Fruit fly (Drosophila melanogaster): Measurements from ENCODE around the gene PlexB.

Gene PlexB

DNA sequence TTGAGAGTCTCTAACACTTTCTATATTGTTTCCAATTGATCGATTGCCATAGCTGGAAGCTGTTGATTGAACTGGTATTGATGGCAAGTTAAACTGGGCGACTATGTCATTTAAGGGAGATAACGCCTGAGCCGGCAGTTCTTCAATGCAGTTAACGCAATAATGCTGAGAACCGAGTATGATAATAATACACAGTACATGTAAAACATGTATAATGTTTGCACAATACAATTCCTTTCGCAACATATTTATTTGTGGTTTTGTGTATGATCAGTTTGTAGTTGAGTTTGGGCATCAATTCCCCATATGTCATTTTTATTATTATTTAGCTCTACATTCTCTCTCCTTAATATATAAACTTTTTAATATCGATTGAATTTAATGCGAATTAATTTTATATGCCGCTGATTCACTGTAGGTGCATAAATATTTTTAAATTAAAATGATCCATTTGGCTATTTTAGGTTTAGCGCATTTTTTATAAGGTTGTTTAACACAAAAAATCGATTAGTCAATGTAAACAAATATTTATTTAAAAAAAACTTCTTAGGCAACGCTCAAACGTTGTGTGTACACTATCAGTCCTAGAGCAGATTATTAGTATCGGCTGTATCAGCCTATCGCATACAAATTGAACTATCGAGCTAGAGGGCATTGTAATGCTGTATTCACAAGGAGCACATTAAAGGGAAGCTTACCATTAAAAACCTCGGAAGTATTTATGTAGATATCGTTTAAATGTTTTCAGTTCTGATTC is at the start of gene PlexB (continued):
- TF ChIP-seq ab (GFP tag; optimal IDR thresholded peaks at IDR 0.05), result no peak
- peak; percentile 75 for TF ChIP-seq CG34224 (GFP tag; IDR thresholded peaks at IDR 0.05; ENCODE audit: partially characterized antibody)
- TF ChIP-seq CTCF (GFP tag; optimal IDR thresholded peaks at IDR 0.05), result no peak
- no peak for TF ChIP-seq CG12071 (GFP tag; optimal IDR thresholded peaks at IDR 0.05)
- no peak for TF ChIP-seq ara (GFP tag; IDR thresholded peaks at IDR 0.05)
- peak; percentile 38 for TF ChIP-seq CoRest (tag; optimal IDR thresholded peaks at IDR 0.05)
- TF ChIP-seq CG4282 (GFP tag; optimal IDR thresholded peaks at IDR 0.05), result no peak
- TF ChIP-seq CG34376 (GFP tag; optimal IDR thresholded peaks at IDR 0.05), result no peak
- TF ChIP-seq dan (GFP tag; IDR thresholded peaks at IDR 0.05), result no peak
- no peak for TF ChIP-seq gcm (GFP tag; optimal IDR thresholded peaks at IDR 0.05)
- TF ChIP-seq CG2712 (tag; optimal IDR thresholded peaks at IDR 0.05), result peak; percentile 26
- TF ChIP-seq az2 (GFP tag; optimal IDR thresholded peaks at IDR 0.05), result no peak
- peak; percentile 42; the same call in 1 of the 2 replicates for TF ChIP-seq CG2129 (GFP tag; IDR thresholded peaks at IDR 0.05; ENCODE audit: partially characterized antibody)
- no peak for TF ChIP-seq gt (GFP tag; IDR thresholded peaks at IDR 0.05)
- no peak for TF ChIP-seq lmd (GFP tag; IDR thresholded peaks at IDR 0.05)
- TF ChIP-seq CG11723 (GFP tag; optimal IDR thresholded peaks at IDR 0.05), result peak; percentile 97
- TF ChIP-seq zfh2 (GFP tag; optimal IDR thresholded peaks at IDR 0.05), result peak; percentile 49
- no peak for TF ChIP-seq slp2 (GFP tag; optimal IDR thresholded peaks at IDR 0.05)
- peak; percentile 100 for TF ChIP-seq ssp (GFP tag; IDR thresholded peaks at IDR 0.05)
- TF ChIP-seq scrt (GFP tag; optimal IDR thresholded peaks at IDR 0.05), result no peak
- TF ChIP-seq CG8765 (GFP tag; IDR thresholded peaks at IDR 0.05), result no peak
- TF ChIP-seq sqz (GFP tag; optimal IDR thresholded peaks at IDR 0.05), result peak; percentile 23
- peak; percentile 54 for TF ChIP-seq wek (GFP tag; optimal IDR thresholded peaks at IDR 0.05)
- TF ChIP-seq Dp (GFP tag; optimal IDR thresholded peaks at IDR 0.05), result no peak
- no peak for TF ChIP-seq her (GFP tag; optimal IDR thresholded peaks at IDR 0.05)
- peak; percentile 39 for TF ChIP-seq MESR4 (GFP tag; optimal IDR thresholded peaks at IDR 0.05)
- peak; percentile 93 for TF ChIP-seq bbx (GFP tag; IDR thresholded peaks at IDR 0.05; ENCODE audit: partially characterized antibody)
- TF ChIP-seq sd (tag; optimal IDR thresholded peaks at IDR 0.05), result no peak
- TF ChIP-seq Asciz (GFP tag; optimal IDR thresholded peaks at IDR 0.05), result no peak
- TF ChIP-seq CG14050 (GFP tag; IDR thresholded peaks at IDR 0.05), result no peak
- TF ChIP-seq Hr39 (optimal IDR thresholded peaks at IDR 0.05), result no peak
- TF ChIP-seq CG7357 (GFP tag; IDR thresholded peaks at IDR 0.05), result peak; percentile 99
- TF ChIP-seq repo (GFP tag; optimal IDR thresholded peaks at IDR 0.05), result no peak
- TF ChIP-seq sens-2 (GFP tag; IDR thresholded peaks at IDR 0.05), result no peak
- peak; percentile 30 for TF ChIP-seq mam (GFP tag; optimal IDR thresholded peaks at IDR 0.05)
- no peak for TF ChIP-seq CG1792 (GFP tag; optimal IDR thresholded peaks at IDR 0.05)
- no peak for TF ChIP-seq CG17385 (GFP tag; optimal IDR thresholded peaks at IDR 0.05)
- TF ChIP-seq danr (GFP tag; IDR thresholded peaks at IDR 0.05), result no peak
- no peak for TF ChIP-seq toy (GFP tag; IDR thresholded peaks at IDR 0.05)
- no peak for TF ChIP-seq Sry-β (GFP tag; optimal IDR thresholded peaks at IDR 0.05)
- TF ChIP-seq unpg (GFP tag; optimal IDR thresholded peaks at IDR 0.05), result no peak
- TF ChIP-seq CG8281 (tag; optimal IDR thresholded peaks at IDR 0.05), result no peak
- no peak for TF ChIP-seq CG11085 (GFP tag; IDR thresholded peaks at IDR 0.05)
- no peak for TF ChIP-seq ash1 (GFP tag; optimal IDR thresholded peaks at IDR 0.05)
- TF ChIP-seq Rfx (GFP tag; IDR thresholded peaks at IDR 0.05), result no peak
- no peak for TF ChIP-seq disco-r (GFP tag; optimal IDR thresholded peaks at IDR 0.05)
- TF ChIP-seq CG11093 (GFP tag; IDR thresholded peaks at IDR 0.05), result no peak
- no peak for TF ChIP-seq fd64A (GFP tag; optimal IDR thresholded peaks at IDR 0.05)
- peak; percentile 29 for TF ChIP-seq Sox100B (GFP tag; optimal IDR thresholded peaks at IDR 0.05)
- no peak for TF ChIP-seq otp (GFP tag; IDR thresholded peaks at IDR 0.05)
- no peak for TF ChIP-seq CG6272 (GFP tag; IDR thresholded peaks at IDR 0.05)
- TF ChIP-seq CG9437 (GFP tag; optimal IDR thresholded peaks at IDR 0.05), result no peak
